Worm (Caenorhabditis elegans): ENCODE data around the gene sra-31.

DNA sequence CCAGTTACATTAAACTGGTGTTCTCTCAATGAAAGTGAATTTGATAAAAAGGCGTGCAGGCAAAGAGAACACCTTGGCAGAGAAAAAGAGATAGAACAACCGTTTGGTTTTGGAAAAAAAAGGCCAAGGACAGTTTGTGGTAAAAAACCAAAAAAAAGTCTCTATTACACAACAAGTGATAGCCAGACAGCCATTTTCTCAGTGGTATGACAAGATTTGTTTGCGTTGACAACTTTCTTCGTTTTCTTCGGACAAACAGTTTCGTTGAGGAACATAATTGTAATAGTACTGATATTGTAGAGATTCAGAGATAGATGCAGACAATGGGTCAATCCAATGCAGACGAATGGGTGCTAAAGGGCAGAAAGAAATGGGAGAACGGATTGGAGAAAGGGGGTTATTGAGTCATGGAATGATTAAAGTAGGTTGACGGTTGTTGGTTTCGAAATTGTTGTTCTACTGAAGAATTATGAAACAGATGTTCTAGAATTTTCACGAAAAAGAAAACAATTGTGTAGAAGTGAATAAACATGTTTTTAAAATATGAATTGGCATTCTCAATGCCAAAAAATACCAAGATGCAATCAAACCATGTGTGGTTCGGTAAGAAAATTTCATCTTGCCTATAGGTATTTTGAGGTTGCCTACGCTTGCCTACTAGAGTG is 15.9 kb downstream of the sra-31 start:
- TF ChIP-seq him-1 (tag; optimal IDR thresholded peaks at IDR 0.05) (no peak), dao-5 (tag; optimal IDR thresholded peaks at IDR 0.05) (no peak)
